Fruit fly (Drosophila melanogaster) whole organism, wandering third instar larva: Measurements from ENCODE around the gene LanB1.

ENCODE experiments used
- CG32264 ChIP-seq: fragments of 200-800 bp; sonication (Bioruptor generic); optimal IDR thresholded peaks from 2 replicates; lab custom pipeline; 2016; ENCODE audit warnings: missing biosample characterization, missing genetic modification characterization
- CG9705 ChIP-seq: fragments of 200-800 bp; sonication (Bioruptor generic); optimal IDR thresholded peaks from 2 replicates; lab custom pipeline; 2018; ENCODE audit warnings: missing biosample characterization, mild to moderate bottlenecking, missing genetic modification characterization
- Dfd ChIP-seq: fragments of >200 bp; optimal IDR thresholded peaks from 2 replicates; lab custom pipeline; 2017; ENCODE audit warnings: missing biosample characterization, missing genetic modification characterization
- Hnf4 ChIP-seq: fragments of 200-800 bp; sonication (Bioruptor generic); optimal IDR thresholded peaks from 2 replicates; lab custom pipeline; 2016; ENCODE audit warnings: missing biosample characterization, mild to moderate bottlenecking, missing genetic modification characterization
- Hr78 ChIP-seq: fragments of >200 bp; optimal IDR thresholded peaks from 2 replicates; lab custom pipeline; 2017; ENCODE audit warnings: missing biosample characterization, missing genetic modification characterization
- Hr83 ChIP-seq: fragments of 200-300 bp; sonication (Bioruptor generic); optimal IDR thresholded peaks from 2 replicates; lab custom pipeline; 2016; ENCODE audit warnings: missing biosample characterization, mild to moderate bottlenecking, missing genetic modification characterization, moderate library complexity; ENCODE audit not compliant: poor library complexity, severe bottlenecking
- Myc ChIP-seq: fragments of >200 bp; optimal IDR thresholded peaks from 2 replicates; lab custom pipeline; 2017
- Sp1 ChIP-seq: fragments of 200-800 bp; sonication (Bioruptor generic); optimal IDR thresholded peaks from 3 replicates; lab custom pipeline; 2019; ENCODE audit warnings: missing biosample characterization, mild to moderate bottlenecking, missing genetic modification characterization, moderate library complexity
- fru ChIP-seq: fragments of 200-800 bp; sonication (Bioruptor generic); optimal IDR thresholded peaks from 3 replicates; lab custom pipeline; 2016; ENCODE audit warnings: missing biosample characterization, mild to moderate bottlenecking, missing genetic modification characterization
- h ChIP-seq: fragments of 200-800 bp; sonication (Bioruptor generic); optimal IDR thresholded peaks from 3 replicates; lab custom pipeline; 2016; ENCODE audit warnings: missing biosample characterization, mild to moderate bottlenecking, missing genetic modification characterization
- psq ChIP-seq: fragments of 200-800 bp; sonication (Bioruptor generic); optimal IDR thresholded peaks from 3 replicates; lab custom pipeline; 2017; ENCODE audit warnings: missing biosample characterization, mild to moderate bottlenecking, missing genetic modification characterization, moderate library complexity
- sage ChIP-seq: fragments of 200-800 bp; sonication (Bioruptor generic); optimal IDR thresholded peaks from 2 replicates; lab custom pipeline; 2016; ENCODE audit warnings: missing biosample characterization, mild to moderate bottlenecking, missing genetic modification characterization
- sv ChIP-seq: fragments of 200-800 bp; sonication (Bioruptor generic); optimal IDR thresholded peaks from 3 replicates; lab custom pipeline; 2016; ENCODE audit warnings: missing biosample characterization, missing genetic modification characterization
- usp ChIP-seq: fragments of >200 bp; optimal IDR thresholded peaks from 2 replicates; lab custom pipeline; 2017; ENCODE audit warnings: missing biosample characterization, missing genetic modification characterization

- no peak for TF ChIP-seq Sp1 (GFP tag; lab: Kevin White, UChicago)
- TF ChIP-seq sage (GFP tag; lab: Kevin White, UChicago) = no peak
- TF ChIP-seq psq (GFP tag; lab: Kevin White, UChicago) = no peak
- TF ChIP-seq CG9705 = no peak
- TF ChIP-seq Hr83 (GFP tag; lab: Kevin White, UChicago) = no peak
- no peak for TF ChIP-seq Myc
- no peak for TF ChIP-seq h
- TF ChIP-seq Dfd (GFP tag; lab: Kevin White, UChicago) = no peak
- TF ChIP-seq fru (GFP tag; lab: Kevin White, UChicago) = no peak
- no peak for TF ChIP-seq usp (GFP tag; lab: Kevin White, UChicago)
- TF ChIP-seq CG32264 (GFP tag; lab: Kevin White, UChicago) = no peak
- no peak for TF ChIP-seq sv (GFP tag; lab: Kevin White, UChicago)
- TF ChIP-seq Hr78 (GFP tag; lab: Kevin White, UChicago) = no peak
- no peak for TF ChIP-seq Hnf4
These were observed 22.2 kb upstream of the LanB1 start for dm6 chr2L:7788952-7789466.
